Fruit fly (Drosophila melanogaster) whole organism, prepupa: Measurements from ENCODE around the gene CG18581.

Experiments used
- Blimp-1 ChIP-seq: fragments of 200-800 bp; sonication (Bioruptor generic); optimal IDR thresholded peaks from 3 replicates; lab custom pipeline; 2017; ENCODE audit warnings: missing biosample characterization, missing genetic modification characterization, mild to moderate bottlenecking, moderate library complexity, missing genetic modification reagents
- CG10669 ChIP-seq: fragments of 200-800 bp; sonication (Bioruptor generic); optimal IDR thresholded peaks from 3 replicates; lab custom pipeline; 2018; ENCODE audit warnings: missing biosample characterization, mild to moderate bottlenecking, missing genetic modification characterization, moderate library complexity
- CG11902 ChIP-seq: fragments of 200-800 bp; sonication (Bioruptor generic); optimal IDR thresholded peaks from 3 replicates; lab custom pipeline; 2016; ENCODE audit warnings: missing biosample characterization, missing genetic modification characterization
- CG15336 ChIP-seq: fragments of 200-800 bp; sonication (Bioruptor generic); IDR thresholded peaks from 2 replicates; pipeline ENCODE4 v1.3.6; 2022; ENCODE audit warnings: missing biosample characterization, missing genetic modification characterization
- CG1621 ChIP-seq: fragments of 200-800 bp; sonication (Bioruptor generic); optimal IDR thresholded peaks from 3 replicates; lab custom pipeline; 2018; ENCODE audit warnings: missing biosample characterization, mild to moderate bottlenecking, missing genetic modification characterization
- CG16779 ChIP-seq: fragments of 200-800 bp; sonication (Bioruptor generic); optimal IDR thresholded peaks from 3 replicates; lab custom pipeline; 2017; ENCODE audit warnings: missing biosample characterization, mild to moderate bottlenecking, missing genetic modification characterization
- CG32006 ChIP-seq: fragments of 200-800 bp; sonication (Bioruptor generic); optimal IDR thresholded peaks from 3 replicates; lab custom pipeline; 2017; ENCODE audit warnings: missing biosample characterization, mild to moderate bottlenecking, missing genetic modification characterization
- CG34406 ChIP-seq: fragments of 200-800 bp; sonication (Bioruptor generic); optimal IDR thresholded peaks from 3 replicates; lab custom pipeline; 2016; ENCODE audit warnings: missing biosample characterization, missing genetic modification characterization
- CG3919 ChIP-seq: fragments of 200-800 bp; sonication (Bioruptor generic); optimal IDR thresholded peaks from 3 replicates; lab custom pipeline; 2016; ENCODE audit warnings: missing biosample characterization, missing genetic modification characterization
- CG4318 ChIP-seq: fragments of 200-800 bp; sonication (Bioruptor generic); optimal IDR thresholded peaks from 3 replicates; lab custom pipeline; 2017; ENCODE audit warnings: missing biosample characterization, mild to moderate bottlenecking, missing genetic modification characterization
- CG6792 ChIP-seq: fragments of 200-800 bp; sonication (Bioruptor generic); optimal IDR thresholded peaks from 3 replicates; lab custom pipeline; 2016; ENCODE audit warnings: missing biosample characterization, missing genetic modification characterization
- CG6808 ChIP-seq: fragments of 200-800 bp; sonication (Bioruptor generic); optimal IDR thresholded peaks from 3 replicates; lab custom pipeline; 2017; ENCODE audit warnings: missing biosample characterization, missing genetic modification characterization, mild to moderate bottlenecking, moderate library complexity, missing genetic modification reagents
- CG6854 ChIP-seq: fragments of 200-800 bp; sonication (Bioruptor generic); optimal IDR thresholded peaks from 2 replicates; lab custom pipeline; 2017; ENCODE audit warnings: missing biosample characterization, mild to moderate bottlenecking, missing genetic modification characterization
- CG8119 ChIP-seq: fragments of 200-800 bp; sonication (Bioruptor generic); IDR thresholded peaks from 3 replicates; pipeline ENCODE4 v1.3.6; 2022; ENCODE audit warnings: missing biosample characterization, missing genetic modification characterization
- CG8319 ChIP-seq: fragments of 200-800 bp; sonication (Bioruptor generic); optimal IDR thresholded peaks from 3 replicates; lab custom pipeline; 2016; ENCODE audit warnings: missing biosample characterization, missing genetic modification characterization
- CG9139 ChIP-seq: fragments of 200-800 bp; sonication (Bioruptor generic); optimal IDR thresholded peaks from 3 replicates; lab custom pipeline; 2017; ENCODE audit warnings: missing biosample characterization, mild to moderate bottlenecking, missing genetic modification characterization
- Eip78C ChIP-seq: fragments of 200-800 bp; sonication (Bioruptor generic); peaks from one replicate; lab custom pipeline; 2016; ENCODE audit warnings: missing biosample characterization, missing genetic modification characterization
- Eip93F ChIP-seq: fragments of 200-800 bp; sonication (Bioruptor generic); optimal IDR thresholded peaks from 2 replicates; lab custom pipeline; 2016; ENCODE audit warnings: missing biosample characterization, mild to moderate bottlenecking, missing genetic modification characterization
- Ets21C ChIP-seq: fragments of 200-800 bp; sonication (Bioruptor generic); optimal IDR thresholded peaks from 3 replicates; lab custom pipeline; 2016; ENCODE audit warnings: missing biosample characterization, missing genetic modification characterization
- Ets96B ChIP-seq: fragments of 200-800 bp; optimal IDR thresholded peaks from 2 replicates; lab custom pipeline; 2019; ENCODE audit warnings: missing biosample characterization, mild to moderate bottlenecking, missing genetic modification characterization, moderate library complexity
- Gug ChIP-seq: fragments of 200-800 bp; sonication (Bioruptor generic); IDR thresholded peaks from 2 replicates; pipeline ENCODE4 v1.3.6; 2022; ENCODE audit warnings: missing biosample characterization, missing genetic modification characterization
- Hr38 ChIP-seq: sonication (Bioruptor generic); optimal IDR thresholded peaks from 2 replicates; lab custom pipeline; 2016; ENCODE audit warnings: missing biosample characterization, missing genetic modification characterization
- Hr39 ChIP-seq: fragments of 200-800 bp; sonication (Bioruptor generic); optimal IDR thresholded peaks from 2 replicates; lab custom pipeline; 2016; ENCODE audit warnings: missing biosample characterization, missing genetic modification characterization
- Hr4 ChIP-seq: fragments of 200-800 bp; sonication (Bioruptor generic); optimal IDR thresholded peaks from 3 replicates; lab custom pipeline; 2016; ENCODE audit warnings: missing biosample characterization, missing genetic modification characterization
- Lpt ChIP-seq: fragments of 200-800 bp; sonication (Bioruptor generic); optimal IDR thresholded peaks from 3 replicates; lab custom pipeline; 2016; ENCODE audit warnings: missing biosample characterization, missing genetic modification characterization
- Met ChIP-seq: fragments of 200-800 bp; sonication (Bioruptor generic); optimal IDR thresholded peaks from 3 replicates; lab custom pipeline; 2016; ENCODE audit warnings: missing biosample characterization, missing genetic modification characterization
- Smox ChIP-seq: fragments of 200-800 bp; sonication (Bioruptor generic); optimal IDR thresholded peaks from 3 replicates; lab custom pipeline; 2016; ENCODE audit warnings: missing biosample characterization, missing genetic modification characterization
- Sox14 ChIP-seq: fragments of 200-800 bp; sonication (Bioruptor generic); optimal IDR thresholded peaks from 3 replicates; lab custom pipeline; 2016; ENCODE audit warnings: missing biosample characterization, missing genetic modification characterization
- Sox15 ChIP-seq: fragments of 200-800 bp; sonication (Bioruptor generic); optimal IDR thresholded peaks from 3 replicates; lab custom pipeline; 2016; ENCODE audit warnings: missing biosample characterization, missing genetic modification characterization
- achi ChIP-seq: fragments of 200-800 bp; sonication (Bioruptor generic); optimal IDR thresholded peaks from 3 replicates; lab custom pipeline; 2016; ENCODE audit warnings: missing biosample characterization, missing genetic modification characterization
- acj6 ChIP-seq: fragments of 200-800 bp; sonication (Bioruptor generic); optimal IDR thresholded peaks from 3 replicates; lab custom pipeline; 2016; ENCODE audit warnings: missing biosample characterization, missing genetic modification characterization
- cyc ChIP-seq: fragments of 200-800 bp; sonication (Bioruptor generic); optimal IDR thresholded peaks from 3 replicates; lab custom pipeline; 2016; ENCODE audit warnings: missing biosample characterization, missing genetic modification characterization
- dac ChIP-seq: fragments of 200-800 bp; sonication (Bioruptor generic); optimal IDR thresholded peaks from 2 replicates; lab custom pipeline; 2017; ENCODE audit warnings: missing biosample characterization, mild to moderate bottlenecking, missing genetic modification characterization
- dsx ChIP-seq: fragments of 200-800 bp; optimal IDR thresholded peaks from 3 replicates; lab custom pipeline; 2019; ENCODE audit warnings: missing biosample characterization, mild to moderate bottlenecking, missing genetic modification characterization, moderate library complexity; ENCODE audit not compliant: poor library complexity, severe bottlenecking
- eg ChIP-seq: fragments of 200-800 bp; sonication (Bioruptor generic); IDR thresholded peaks from 3 replicates; pipeline ENCODE4 v1.3.6; 2022; ENCODE audit warnings: missing biosample characterization, missing genetic modification characterization
- esn ChIP-seq: fragments of 200-800 bp; sonication (Bioruptor generic); optimal IDR thresholded peaks from 2 replicates; lab custom pipeline; 2016; ENCODE audit warnings: missing biosample characterization, mild to moderate bottlenecking, missing genetic modification characterization, moderate library complexity
- fd85E ChIP-seq: fragments of 200-800 bp; sonication (Bioruptor generic); optimal IDR thresholded peaks from 3 replicates; lab custom pipeline; 2016; ENCODE audit warnings: missing biosample characterization, missing genetic modification characterization
- fkh ChIP-seq: fragments of 200-800 bp; sonication (Bioruptor generic); optimal IDR thresholded peaks from 3 replicates; lab custom pipeline; 2017; ENCODE audit warnings: missing biosample characterization, mild to moderate bottlenecking, missing genetic modification characterization, moderate library complexity
- lz ChIP-seq: fragments of 200-800 bp; sonication (Bioruptor generic); optimal IDR thresholded peaks from 3 replicates; lab custom pipeline; 2016; ENCODE audit warnings: missing biosample characterization, missing genetic modification characterization
- net ChIP-seq: fragments of 200-800 bp; sonication (Bioruptor generic); optimal IDR thresholded peaks from 3 replicates; lab custom pipeline; 2016; ENCODE audit warnings: missing biosample characterization, missing genetic modification characterization
- pdm3 ChIP-seq: fragments of 200-800 bp; sonication (Bioruptor generic); optimal IDR thresholded peaks from 3 replicates; lab custom pipeline; 2016; ENCODE audit warnings: missing biosample characterization, missing genetic modification characterization
- salr ChIP-seq, 2 experiments: fragments of 200-800 bp; sonication (Bioruptor generic); optimal IDR thresholded peaks; 3 replicates each; lab custom pipeline; 2016 to 2018; ENCODE audit warnings: missing biosample characterization in 2 of 2, missing genetic modification characterization in 2 of 2, mild to moderate bottlenecking in 1 of 2
- spab ChIP-seq: fragments of 200-800 bp; sonication (Bioruptor generic); optimal IDR thresholded peaks from 2 replicates; lab custom pipeline; 2017; ENCODE audit warnings: missing biosample characterization, mild to moderate bottlenecking, missing genetic modification characterization, missing genetic modification reagents
- ss ChIP-seq, 2 experiments: fragments of 200-800 bp; sonication (Bioruptor generic); optimal IDR thresholded peaks; 2 replicates in 1 of 2; 3 replicates in 1 of 2; lab custom pipeline; 2017 to 2018; ENCODE audit warnings: mild to moderate bottlenecking in 2 of 2, missing biosample characterization in 2 of 2, missing genetic modification characterization in 2 of 2, moderate library complexity in 1 of 2
- topi ChIP-seq: fragments of 200-800 bp; sonication (Bioruptor generic); optimal IDR thresholded peaks from 3 replicates; lab custom pipeline; 2016; ENCODE audit warnings: missing biosample characterization, missing genetic modification characterization
- vri ChIP-seq: fragments of 200-800 bp; sonication (Bioruptor generic); optimal IDR thresholded peaks from 3 replicates; lab custom pipeline; 2016; ENCODE audit warnings: missing biosample characterization, mild to moderate bottlenecking, missing genetic modification characterization

Gene CG18581

DNA sequence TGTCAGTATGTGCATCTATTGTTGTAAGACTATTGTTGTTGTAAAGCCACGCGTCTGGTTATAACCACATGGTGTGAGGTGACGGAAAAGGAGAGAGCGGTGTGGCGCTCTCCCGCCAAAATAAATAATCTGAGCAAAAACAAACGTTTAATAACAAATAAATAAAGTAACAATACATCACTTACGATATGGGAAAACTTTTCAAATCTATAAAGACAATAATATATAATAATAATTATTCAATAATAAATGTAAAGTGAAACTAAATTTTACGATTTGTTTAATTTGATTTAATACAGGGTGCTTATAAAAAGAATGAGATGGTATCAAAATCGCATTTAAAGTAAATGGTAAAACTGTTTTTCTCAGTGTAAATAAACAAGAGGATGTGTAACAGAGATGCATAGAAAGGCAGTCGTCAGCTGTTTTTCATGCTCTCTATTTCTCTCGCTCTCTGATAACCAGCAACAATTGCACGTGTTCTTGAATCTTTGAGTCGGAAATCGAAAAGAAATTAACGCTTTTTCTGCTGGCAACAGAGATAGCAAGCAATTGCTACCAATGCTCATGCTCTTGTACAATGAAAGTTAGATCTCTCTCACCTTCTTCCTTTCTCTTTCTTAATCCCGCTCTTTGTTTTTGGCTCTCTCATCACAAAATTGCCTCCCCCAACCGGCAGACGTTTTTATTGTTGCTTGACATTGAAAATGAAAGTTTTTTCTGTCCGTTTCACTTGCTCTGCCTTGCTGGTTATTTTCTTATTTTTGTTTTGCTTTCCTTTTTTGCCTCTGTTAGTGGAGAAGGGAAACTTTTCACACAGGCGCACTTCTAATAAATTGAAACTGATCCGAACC, 48.9 kb upstream of the CG18581 start (continued):
- peak; percentile 86 for TF ChIP-seq CG3919
- no peak for TF ChIP-seq Hr38 (GFP tag; lab: Kevin White, UChicago)
- peak; percentile 18 for TF ChIP-seq pdm3 (GFP tag; lab: Kevin White, UChicago)
- peak; percentile 16 for TF ChIP-seq Sox14 (GFP tag; lab: Kevin White, UChicago)
- peak; percentile 43 for TF ChIP-seq Hr4 (GFP tag; lab: Kevin White, UChicago)
- peak; percentile 79 for TF ChIP-seq CG10669 (GFP tag; lab: Kevin White, UChicago)
- peak; percentile 74 for TF ChIP-seq CG4318 (GFP tag; lab: Kevin White, UChicago)
- peak; percentile 61 for TF ChIP-seq topi
- TF ChIP-seq esn: peak; percentile 64
- TF ChIP-seq lz (GFP tag; lab: Kevin White, UChicago): peak; percentile 52
- TF ChIP-seq Smox (GFP tag; lab: Kevin White, UChicago): peak; percentile 26
- peak; percentile 95 for TF ChIP-seq CG15336 (GFP tag; lab: Robert Waterston, UW)
- TF ChIP-seq dsx (GFP tag; lab: Kevin White, UChicago): peak; percentile 74
- peak; percentile 90 for TF ChIP-seq Eip78C
- peak; percentile 3 for TF ChIP-seq vri (GFP tag; lab: Kevin White, UChicago)
- TF ChIP-seq CG1621: peak; percentile 36
- peak; percentile 35 for TF ChIP-seq dac

DNA sequence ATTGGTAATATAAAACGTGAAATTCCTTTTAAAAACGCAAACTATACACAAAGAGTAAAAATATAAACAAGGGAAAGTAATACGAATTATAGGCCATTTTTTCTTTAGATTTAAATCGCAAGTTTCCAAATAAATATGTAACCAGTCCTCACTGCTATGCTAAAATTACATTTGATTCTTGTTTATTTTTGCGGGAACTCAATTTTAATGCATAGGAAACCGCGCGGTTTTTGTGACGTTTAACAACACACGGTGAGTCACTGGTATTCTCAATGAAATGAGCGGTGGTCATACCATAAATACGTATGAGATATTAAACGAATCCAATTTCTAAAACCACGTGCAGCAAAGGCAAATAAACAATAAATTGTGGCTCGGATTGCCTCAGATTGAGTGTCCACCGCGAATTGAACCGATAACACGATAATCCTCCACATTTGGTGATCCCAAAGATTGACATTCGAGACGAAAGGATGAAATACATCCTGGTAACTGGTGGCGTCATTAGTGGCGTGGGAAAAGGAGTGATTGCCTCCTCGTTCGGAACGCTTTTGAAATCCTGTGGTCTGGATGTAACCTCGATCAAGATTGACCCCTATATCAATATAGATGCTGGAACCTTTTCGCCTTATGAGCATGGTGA, 48.0 kb upstream of the CG18581 start, which contains the start of gene Ctps:
Gene Ctps (plus strand): TSS at position 37 of the 643 bp plus-strand sequence.
- TF ChIP-seq Ets21C: no peak
- TF ChIP-seq CG16779 (tag; lab: Kevin White, UChicago): no peak
- no peak for TF ChIP-seq achi (GFP tag; lab: Kevin White, UChicago)
- no peak for TF ChIP-seq CG6792 (GFP tag; lab: Kevin White, UChicago)
- no peak for TF ChIP-seq ss (GFP tag; optimal IDR thresholded peaks at IDR 0.05; lab: Kevin White, UChicago)
- TF ChIP-seq CG10669 (GFP tag; lab: Kevin White, UChicago): no peak
- no peak for TF ChIP-seq CG8119 (GFP tag; lab: Robert Waterston, UW)
- no peak for TF ChIP-seq Hr38 (GFP tag; lab: Kevin White, UChicago)
- TF ChIP-seq salr (GFP tag; optimal IDR thresholded peaks at IDR 0.05; lab: Kevin White, UChicago): no peak
- no peak for TF ChIP-seq Hr4 (GFP tag; lab: Kevin White, UChicago)
- no peak for TF ChIP-seq dsx (GFP tag; lab: Kevin White, UChicago)
- no peak for TF ChIP-seq fd85E (GFP tag; lab: Kevin White, UChicago)
- TF ChIP-seq Met (GFP tag; lab: Kevin White, UChicago): no peak
- TF ChIP-seq pdm3 (GFP tag; lab: Kevin White, UChicago): peak; percentile 6
- TF ChIP-seq acj6 (GFP tag; lab: Kevin White, UChicago): no peak
- TF ChIP-seq Smox (GFP tag; lab: Kevin White, UChicago): no peak
- TF ChIP-seq Hr39 (GFP tag; lab: Kevin White, UChicago): no peak
- no peak for TF ChIP-seq vri (GFP tag; lab: Kevin White, UChicago)
- TF ChIP-seq CG32006 (GFP tag; lab: Kevin White, UChicago): no peak
- TF ChIP-seq Ets96B (tag; lab: Kevin White, UChicago): no peak
- peak; percentile 34 for TF ChIP-seq Eip78C
- 0 out of 2 replicates have a peak, but pooled peaks have one; percentile 18 for TF ChIP-seq CG15336 (GFP tag; lab: Robert Waterston, UW)
- no peak for TF ChIP-seq CG8319
- peak; percentile 37 for TF ChIP-seq esn
- no peak for TF ChIP-seq Sox15 (GFP tag; lab: Kevin White, UChicago)
- TF ChIP-seq CG9139 (GFP tag; lab: Kevin White, UChicago): no peak
- TF ChIP-seq Lpt (GFP tag; lab: Kevin White, UChicago): no peak
- TF ChIP-seq Blimp-1: no peak
- TF ChIP-seq eg (GFP tag; lab: Robert Waterston, UW): no peak
- TF ChIP-seq spab (GFP tag; lab: Kevin White, UChicago): no peak
- TF ChIP-seq cyc (GFP tag; lab: Kevin White, UChicago): no peak
- TF ChIP-seq fkh (GFP tag; lab: Kevin White, UChicago): peak; percentile 63
- TF ChIP-seq Gug (GFP tag; lab: Robert Waterston, UW): no peak
- no peak for TF ChIP-seq CG6808 (GFP tag; lab: Kevin White, UChicago)
- TF ChIP-seq Eip93F (GFP tag; lab: Kevin White, UChicago): no peak
- peak; percentile 18 for TF ChIP-seq topi
- no peak for TF ChIP-seq CG11902
- TF ChIP-seq CG6854: peak; percentile 18
- TF ChIP-seq net (GFP tag; lab: Kevin White, UChicago): no peak
- no peak for TF ChIP-seq CG34406 (GFP tag; lab: Kevin White, UChicago)
